Fruit fly (Drosophila melanogaster) whole organism, wandering third instar larva: ENCODE results near the gene CG11398.

ENCODE experiments used
- Abd-B ChIP-seq: fragments of >200 bp; optimal IDR thresholded peaks from 2 replicates; lab custom pipeline; 2017; ENCODE audit warnings: missing biosample characterization, missing genetic modification characterization
- CG9705 ChIP-seq: fragments of 200-800 bp; sonication (Bioruptor generic); optimal IDR thresholded peaks from 2 replicates; lab custom pipeline; 2018; ENCODE audit warnings: missing biosample characterization, mild to moderate bottlenecking, missing genetic modification characterization
- CrebA ChIP-seq: fragments of 200-800 bp; sonication (Bioruptor generic); optimal IDR thresholded peaks from 2 replicates; lab custom pipeline; 2016; ENCODE audit warnings: missing biosample characterization, mild to moderate bottlenecking, missing genetic modification characterization, borderline replicate concordance
- Dfd ChIP-seq: fragments of >200 bp; optimal IDR thresholded peaks from 2 replicates; lab custom pipeline; 2017; ENCODE audit warnings: missing biosample characterization, missing genetic modification characterization
- Dif ChIP-seq: fragments of 200-275, 200-300 bp; sonication (Bioruptor generic); optimal IDR thresholded peaks from 2 replicates; lab custom pipeline; 2018; ENCODE audit warnings: missing biosample characterization, missing genetic modification characterization; ENCODE audit not compliant: partially characterized antibody
- GATAd ChIP-seq: sonication (Bioruptor generic); optimal IDR thresholded peaks from 2 replicates; lab custom pipeline; 2016; ENCODE audit warnings: missing biosample characterization, missing genetic modification characterization
- Hnf4 ChIP-seq: fragments of 200-800 bp; sonication (Bioruptor generic); optimal IDR thresholded peaks from 2 replicates; lab custom pipeline; 2016; ENCODE audit warnings: missing biosample characterization, mild to moderate bottlenecking, missing genetic modification characterization
- Hr78 ChIP-seq: fragments of >200 bp; optimal IDR thresholded peaks from 2 replicates; lab custom pipeline; 2017; ENCODE audit warnings: missing biosample characterization, missing genetic modification characterization
- Hr83 ChIP-seq: fragments of 200-300 bp; sonication (Bioruptor generic); optimal IDR thresholded peaks from 2 replicates; lab custom pipeline; 2016; ENCODE audit warnings: missing biosample characterization, mild to moderate bottlenecking, missing genetic modification characterization, moderate library complexity; ENCODE audit not compliant: poor library complexity, severe bottlenecking
- Mio ChIP-seq: sonication (Bioruptor generic); optimal IDR thresholded peaks from 2 replicates; lab custom pipeline; 2016; ENCODE audit warnings: missing biosample characterization, missing genetic modification characterization
- Myc ChIP-seq: fragments of >200 bp; optimal IDR thresholded peaks from 2 replicates; lab custom pipeline; 2017
- N ChIP-seq: fragments of >200 bp; optimal IDR thresholded peaks from 2 replicates; lab custom pipeline; 2018; ENCODE audit warnings: missing biosample characterization, missing external identifiers, missing genetic modification characterization
- OdsH ChIP-seq: fragments of 200-800 bp; sonication (Bioruptor generic); optimal IDR thresholded peaks from 2 replicates; lab custom pipeline; 2016; ENCODE audit warnings: missing biosample characterization, mild to moderate bottlenecking, missing genetic modification characterization
- br ChIP-seq: fragments of 200-800 bp; sonication (Bioruptor generic); optimal IDR thresholded peaks from 2 replicates; lab custom pipeline; 2016; ENCODE audit warnings: missing biosample characterization, missing genetic modification characterization
- brk ChIP-seq: fragments of 200-800 bp; sonication (Bioruptor generic); optimal IDR thresholded peaks from 2 replicates; lab custom pipeline; 2016; ENCODE audit warnings: missing biosample characterization, mild to moderate bottlenecking, missing genetic modification characterization
- dl ChIP-seq, 2 experiments: fragments of 175-275, 200-275 bp in 1 of 2; fragments of 200-275 bp in 1 of 2; sonication (Bioruptor generic); optimal IDR thresholded peaks; lab custom pipeline; 2018; ENCODE audit warnings: mild to moderate bottlenecking in 2 of 2, missing biosample characterization in 2 of 2, missing genetic modification characterization in 2 of 2, moderate library complexity in 2 of 2; ENCODE audit not compliant: partially characterized antibody in 2 of 2, insufficient read depth in 1 of 2
- dmrt93B ChIP-seq: fragments of 200-800 bp; sonication (Bioruptor generic); optimal IDR thresholded peaks from 2 replicates; lab custom pipeline; 2018; ENCODE audit warnings: missing biosample characterization, mild to moderate bottlenecking, missing genetic modification characterization
- dsf ChIP-seq: sonication (Bioruptor generic); optimal IDR thresholded peaks from 2 replicates; lab custom pipeline; 2016; ENCODE audit warnings: missing biosample characterization, missing genetic modification characterization, borderline replicate concordance
- ey ChIP-seq: fragments of 200-800 bp; sonication (Bioruptor generic); optimal IDR thresholded peaks from 2 replicates; lab custom pipeline; 2016; ENCODE audit warnings: missing biosample characterization, missing genetic modification characterization
- foxo ChIP-seq, 2 experiments: fragments of 200-800 bp; sonication (Bioruptor generic); optimal IDR thresholded peaks; 2 replicates in 1 of 2; 3 replicates in 1 of 2; lab custom pipeline; 2016 to 2017; ENCODE audit warnings: missing biosample characterization in 2 of 2, missing genetic modification characterization in 2 of 2
- h ChIP-seq: fragments of 200-800 bp; sonication (Bioruptor generic); optimal IDR thresholded peaks from 3 replicates; lab custom pipeline; 2016; ENCODE audit warnings: missing biosample characterization, mild to moderate bottlenecking, missing genetic modification characterization
- jim ChIP-seq: fragments of 175-275, 200-325 bp; sonication (Bioruptor generic); optimal IDR thresholded peaks from 2 replicates; lab custom pipeline; 2016; ENCODE audit warnings: missing biosample characterization, mild to moderate bottlenecking, missing genetic modification characterization
- lola ChIP-seq: fragments of >200 bp; optimal IDR thresholded peaks from 2 replicates; lab custom pipeline; 2017; ENCODE audit warnings: missing biosample characterization, missing genetic modification characterization
- pan ChIP-seq: fragments of >200 bp; optimal IDR thresholded peaks from 2 replicates; lab custom pipeline; 2017
- psq ChIP-seq: fragments of 200-800 bp; sonication (Bioruptor generic); optimal IDR thresholded peaks from 3 replicates; lab custom pipeline; 2017; ENCODE audit warnings: missing biosample characterization, mild to moderate bottlenecking, missing genetic modification characterization, moderate library complexity
- rgr ChIP-seq: fragments of 200-800 bp; sonication (Bioruptor generic); optimal IDR thresholded peaks from 3 replicates; lab custom pipeline; 2016; ENCODE audit warnings: missing biosample characterization, mild to moderate bottlenecking, missing genetic modification characterization
- sage ChIP-seq: fragments of 200-800 bp; sonication (Bioruptor generic); optimal IDR thresholded peaks from 2 replicates; lab custom pipeline; 2016; ENCODE audit warnings: missing biosample characterization, mild to moderate bottlenecking, missing genetic modification characterization
- usp ChIP-seq: fragments of >200 bp; optimal IDR thresholded peaks from 2 replicates; lab custom pipeline; 2017; ENCODE audit warnings: missing biosample characterization, missing genetic modification characterization
- woc ChIP-seq: sonication (Bioruptor generic); optimal IDR thresholded peaks from 2 replicates; lab custom pipeline; 2016; ENCODE audit warnings: missing biosample characterization, mild to moderate bottlenecking, missing genetic modification characterization

Gene CG11398

dm6 chrX:1191008-1191407, 23.9 kb downstream of the CG11398 start, which contains the start of gene CG11380:
TSS of gene CG11380 (plus strand) at chrX:1191308.
- TF ChIP-seq Hr83 (GFP tag; lab: Kevin White, UChicago) (no peak), lola (GFP tag; lab: Kevin White, UChicago) (no peak)

- TF ChIP-seq OdsH (GFP tag; lab: Kevin White, UChicago): no peak
- TF ChIP-seq Abd-B: no peak
- no peak for TF ChIP-seq CG9705 (GFP tag; lab: Kevin White, UChicago)
- TF ChIP-seq Dfd: no peak
- no peak for TF ChIP-seq jim (GFP tag; lab: Kevin White, UChicago)
- TF ChIP-seq Hr83 (GFP tag; lab: Kevin White, UChicago): no peak
- no peak for TF ChIP-seq ey (GFP tag; lab: Kevin White, UChicago)
- TF ChIP-seq GATAd (GFP tag; lab: Kevin White, UChicago): no peak
- no peak for TF ChIP-seq foxo (GFP tag; optimal IDR thresholded peaks at IDR 0.05; lab: Kevin White, UChicago)
- no peak for TF ChIP-seq usp (GFP tag; lab: Kevin White, UChicago)
- TF ChIP-seq lola (GFP tag; lab: Kevin White, UChicago): no peak
- TF ChIP-seq dsf: no peak
- no peak for TF ChIP-seq N
- no peak for TF ChIP-seq Hnf4 (GFP tag; lab: Kevin White, UChicago)
- TF ChIP-seq br (GFP tag; lab: Kevin White, UChicago): no peak
- TF ChIP-seq woc (GFP tag; lab: Kevin White, UChicago): no peak
- TF ChIP-seq h: no peak
- no peak for TF ChIP-seq sage (GFP tag; lab: Kevin White, UChicago)
- no peak for TF ChIP-seq Myc (lab: Kevin White, UChicago)
These were observed 30.5 kb downstream of the CG11398 start, which contains the start of gene CG14626 for dm6 chrX:1184478-1184877. TSS of gene CG14626 (plus strand) at chrX:1184778.

DNA sequence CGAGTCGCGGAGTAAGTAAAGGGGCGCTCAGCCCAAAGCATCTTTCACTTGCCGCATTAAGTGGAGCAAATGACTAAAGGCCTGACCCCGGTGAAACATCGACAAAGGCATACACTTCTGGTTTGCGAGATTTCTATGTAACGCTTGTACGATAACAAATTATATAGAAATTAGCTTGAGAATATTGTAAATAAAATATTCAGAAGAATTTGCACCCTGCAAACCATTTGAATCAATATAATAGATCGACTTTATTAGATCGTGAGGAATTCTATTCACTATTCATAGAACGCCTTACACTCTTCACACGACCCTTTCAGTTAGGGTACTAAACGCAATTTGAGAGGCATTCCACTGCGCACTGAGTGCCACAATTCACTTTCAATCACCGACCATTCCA, 31.2 kb downstream of the CG11398 start:
- no peak for TF ChIP-seq dl (GFP tag; optimal IDR thresholded peaks at IDR 0.05; lab: Kevin White, UChicago; ENCODE audit: insufficient read depth in 1 of 2, partially characterized antibody in 2 of 2)
- TF ChIP-seq pan (lab: Kevin White, UChicago): no peak
- TF ChIP-seq br (GFP tag; lab: Kevin White, UChicago): no peak
- TF ChIP-seq rgr (GFP tag; lab: Kevin White, UChicago): no peak
- no peak for TF ChIP-seq sage (GFP tag; lab: Kevin White, UChicago)
- TF ChIP-seq Hr83 (GFP tag; lab: Kevin White, UChicago): no peak
- no peak for TF ChIP-seq dsf
- no peak for TF ChIP-seq Hnf4 (GFP tag; lab: Kevin White, UChicago)
- TF ChIP-seq Mio (GFP tag; lab: Kevin White, UChicago): no peak
- no peak for TF ChIP-seq foxo (GFP tag; optimal IDR thresholded peaks at IDR 0.05; lab: Kevin White, UChicago)
- no peak for TF ChIP-seq CrebA (GFP tag; lab: Kevin White, UChicago)
- no peak for TF ChIP-seq h
- TF ChIP-seq Myc (lab: Kevin White, UChicago): no peak
- no peak for TF ChIP-seq brk (GFP tag; lab: Kevin White, UChicago)
- no peak for TF ChIP-seq Dfd
- no peak for TF ChIP-seq dmrt93B (GFP tag; lab: Kevin White, UChicago)
- TF ChIP-seq psq: no peak
- no peak for TF ChIP-seq OdsH (GFP tag; lab: Kevin White, UChicago)
- TF ChIP-seq N: no peak
- no peak for TF ChIP-seq CG9705 (GFP tag; lab: Kevin White, UChicago)

- no peak for TF ChIP-seq br (GFP tag; lab: Kevin White, UChicago)
- no peak for TF ChIP-seq GATAd (GFP tag; lab: Kevin White, UChicago)
- TF ChIP-seq Abd-B: no peak
- no peak for TF ChIP-seq rgr (GFP tag; lab: Kevin White, UChicago)
These were observed 33.6 kb downstream of the CG11398 start, which contains the start of gene CG14627 for dm6 chrX:1181320-1181719. TSS of gene CG14627 (plus strand) at chrX:1181620.

DNA sequence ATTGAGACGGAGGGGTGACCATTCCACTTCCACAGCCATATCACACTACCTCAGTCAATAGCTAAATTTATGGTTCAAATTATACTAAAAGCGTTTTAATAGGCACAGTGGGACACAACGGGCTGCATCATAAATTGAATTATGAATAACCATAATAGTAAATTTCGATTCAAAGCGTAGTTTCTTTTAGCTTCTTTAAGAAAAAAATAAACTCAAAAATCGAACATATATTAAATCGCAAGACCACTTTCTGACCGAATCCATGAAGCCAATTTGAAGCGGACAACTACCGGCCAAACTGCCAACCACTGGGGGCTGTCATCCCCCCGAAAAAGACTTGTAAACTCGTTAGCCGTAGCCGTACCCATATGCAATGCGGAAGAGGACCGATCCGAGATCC, 34.1 kb downstream of the CG11398 start:
- no peak for TF ChIP-seq foxo (GFP tag; optimal IDR thresholded peaks at IDR 0.05; lab: Kevin White, UChicago)
- TF ChIP-seq Abd-B: no peak
- TF ChIP-seq Dif (GFP tag; lab: Kevin White, UChicago): no peak

- TF ChIP-seq Hnf4 (GFP tag; lab: Kevin White, UChicago) (no peak), Hr78 (GFP tag; lab: Kevin White, UChicago) (no peak)
These were observed 35.1 kb downstream of the CG11398 start, which contains the start of gene CG11379 for dm6 chrX:1179865-1180264. TSS of gene CG11379 (plus strand) at chrX:1180165.
